Worm (Caenorhabditis elegans) whole organism, L1 larva: Measurements from ENCODE around the gene Y47D7A.7.

Source experiments
- nhr-11 ChIP-seq: fragments of 150-350 bp; optimal IDR thresholded peaks from 2 replicates; lab custom pipeline; 2014; ENCODE audit warnings: missing biosample characterization, missing genetic modification characterization
- sup-37 ChIP-seq: fragments of 200-800 bp; sonication (Bioruptor generic); optimal IDR thresholded peaks from 2 replicates; lab custom pipeline; 2018; ENCODE audit warnings: mild to moderate bottlenecking, missing genetic modification characterization, missing compliant biosample characterization
- unc-62 ChIP-seq: fragments of 150-350 bp; optimal IDR thresholded peaks from 2 replicates; lab custom pipeline; 2014; ENCODE audit warnings: missing biosample characterization, missing genetic modification reagents, missing genetic modification characterization
- ztf-11 ChIP-seq, 2 experiments: sonication (generic microtip); optimal IDR thresholded peaks; 2 replicates each; lab custom pipeline; 2016 to 2017; ENCODE audit warnings: missing genetic modification characterization in 2 of 2, missing biosample characterization in 1 of 2, missing compliant biosample characterization in 1 of 2

DNA sequence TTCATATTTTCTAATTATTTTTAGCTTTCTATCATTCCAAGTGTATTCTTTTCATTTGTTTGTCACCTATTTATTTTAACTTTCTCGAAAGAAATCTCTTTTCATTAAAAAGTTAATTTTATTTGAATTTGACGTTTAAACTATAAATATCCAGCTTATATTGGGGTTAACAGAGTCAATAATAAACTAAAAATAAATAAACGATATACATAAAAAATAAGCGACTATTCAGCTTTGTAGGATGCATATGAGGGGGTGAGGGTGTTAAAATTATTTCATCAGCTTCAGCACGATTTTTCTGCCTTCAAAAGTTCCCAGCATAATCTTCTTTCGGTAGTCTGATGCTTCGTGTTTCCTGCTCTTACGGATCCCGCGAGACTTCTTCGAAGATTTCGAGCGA lies 46.0 kb downstream of the Y47D7A.7 start:
- TF ChIP-seq ztf-11 (tag; optimal IDR thresholded peaks at IDR 0.05; lab: Kevin White, UChicago) (no peak), sup-37 (GFP tag; lab: Kevin White, UChicago) (no peak), nhr-11 (no peak), unc-62 (GFP tag; lab: Kevin White, UChicago) (no peak)
